ENCODE assay signal across 2 worm cellular contexts in the genomic region with DNA sequence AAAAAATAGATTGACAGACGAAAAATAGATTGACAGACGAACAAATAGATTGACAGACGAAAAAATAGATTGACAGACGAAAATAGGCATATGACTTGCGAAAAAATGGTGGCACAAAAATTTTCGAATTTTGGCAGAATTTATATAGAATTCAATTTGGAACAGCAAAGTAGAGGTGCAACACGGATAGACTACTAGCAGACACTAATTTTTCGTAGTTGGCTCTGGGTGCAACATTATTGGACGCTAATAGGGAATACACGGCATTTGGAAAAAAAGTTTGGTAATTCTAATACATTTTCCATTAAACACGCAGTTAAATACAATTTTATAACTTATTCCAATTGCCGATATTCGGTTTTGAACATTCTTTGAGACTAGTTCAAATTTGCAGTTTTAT.
TF ChIP-seq lines count a peak whose summit lies in the region.

No protein-coding gene starts in this region.

TF ChIP-seq in whole organism, L4 larva, 104 proteins besides CTCF, POLR2A, EP300 and RAD21:
- TF ChIP-seq unc-62 (GFP tag; optimal IDR thresholded peaks at IDR 0.05 in 1 of 2; lab: Kevin White, UChicago), result peak in 1 of 2 experiments; percentile 1
- TF ChIP-seq unc-62 (tag; optimal IDR thresholded peaks at IDR 0.05; lab: Kevin White, UChicago), result no peak
- peak; percentile 91 for TF ChIP-seq aha-1 (tag; lab: Kevin White, UChicago)
- TF ChIP-seq nhr-25 (tag; optimal IDR thresholded peaks at IDR 0.05; lab: Kevin White, UChicago; ENCODE audit: borderline replicate concordance, insufficient read depth), result no peak

TF ChIP-seq in whole organism, young adult, 124 proteins besides CTCF, POLR2A, EP300 and RAD21:
- TF ChIP-seq ekl-4 (GFP tag; IDR thresholded peaks at IDR 0.05; lab: Robert Waterston, UW) (no peak), egrh-3 (GFP tag; IDR thresholded peaks at IDR 0.05; lab: Robert Waterston, UW) (no peak), Y53F4B.3 (GFP tag; IDR thresholded peaks at IDR 0.05; lab: Robert Waterston, UW) (peak; percentile 71; the same call in 1 of the 2 replicates)
